Worm (Caenorhabditis elegans): Measurements from ENCODE around the gene cysl-2.

cysl-2 gene

DNA sequence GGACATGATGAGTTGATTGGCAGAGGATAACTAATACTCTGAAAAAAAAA, at the start of gene cysl-2:
TSS of gene cysl-2 (minus strand) at position 38 of the 50 bp plus-strand sequence.
- no peak for TF ChIP-seq lin-11 (tag; optimal IDR thresholded peaks at IDR 0.05)
- TF ChIP-seq ZK546.5 (tag; optimal IDR thresholded peaks at IDR 0.05) = no peak
- peak; percentile 61 for TF ChIP-seq ama-1 (optimal IDR thresholded peaks at IDR 0.05)
- no peak for TF ChIP-seq zag-1 (tag; optimal IDR thresholded peaks at IDR 0.05)
- TF ChIP-seq gmeb-1 (tag; optimal IDR thresholded peaks at IDR 0.05) = no peak

DNA sequence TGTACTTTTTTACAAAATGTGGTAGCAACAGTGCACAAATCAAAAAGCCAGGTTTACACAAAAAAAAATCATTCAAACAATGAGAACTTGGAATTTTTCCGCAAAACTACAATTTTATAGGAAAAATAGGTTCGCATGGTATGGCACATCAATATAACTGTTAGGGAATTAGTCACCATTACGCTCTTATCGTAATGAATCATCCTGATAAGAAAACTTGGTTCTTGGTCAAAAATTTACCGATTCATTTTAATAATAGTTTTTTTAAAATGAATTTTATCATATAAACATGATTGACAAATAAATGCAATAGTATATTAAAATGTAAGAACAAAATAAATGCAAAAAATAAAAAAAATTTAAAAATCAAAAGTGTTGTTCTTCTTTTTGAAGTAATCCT, 46.3 kb upstream of the cysl-2 start:
- TF ChIP-seq ztf-1 (GFP tag; conservative IDR thresholded peaks at IDR 0.05) (no peak), fos-1 (tag; optimal IDR thresholded peaks at IDR 0.05) (peak; percentile 84)

ce11 chrII:14537728-14538127, 43.5 kb upstream of the cysl-2 start, which contains the start of the genes clec-147 and C04H5.7:
TSS of gene clec-147 (minus strand) at chrII:14537828.
TSS of gene C04H5.7 (plus strand) at chrII:14537946.
- TF ChIP-seq nhr-23 (tag; optimal IDR thresholded peaks at IDR 0.05) (no peak), nhr-237 (tag; optimal IDR thresholded peaks at IDR 0.05) (no peak), ceh-82 (tag; optimal IDR thresholded peaks at IDR 0.05) (no peak), fos-1 (tag; optimal IDR thresholded peaks at IDR 0.05) (no peak), lin-13 (GFP tag; optimal IDR thresholded peaks at IDR 0.05) (no peak), snpc-4 (tag; optimal IDR thresholded peaks at IDR 0.05) (no peak)

DNA sequence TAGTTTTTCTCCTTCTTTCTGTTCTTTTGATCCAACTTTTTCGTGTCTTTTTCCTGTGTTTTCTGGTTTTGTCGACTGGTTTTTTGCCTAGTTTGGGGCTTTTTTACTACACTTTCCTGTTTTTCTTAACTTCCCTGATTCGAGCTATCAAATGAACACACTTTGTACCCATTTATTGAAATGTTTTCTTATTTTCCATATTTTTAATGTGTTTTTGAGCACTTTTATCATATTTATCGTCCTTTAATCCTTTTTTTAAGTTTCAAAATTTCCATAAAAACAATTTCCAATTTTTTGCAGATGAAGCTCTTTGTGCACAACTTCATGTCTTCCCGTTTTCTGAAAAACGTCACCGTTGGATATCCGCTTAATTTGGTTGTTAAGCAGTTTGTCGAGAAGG, 39.7 kb upstream of the cysl-2 start, which contains the start of gene C04H5.1:
TSS of gene C04H5.1 (plus strand) at position 301 of the 400 bp plus-strand sequence.
- TF ChIP-seq lin-13 (GFP tag; optimal IDR thresholded peaks at IDR 0.05) = no peak
- TF ChIP-seq unc-62 (GFP tag; optimal IDR thresholded peaks at IDR 0.05) = no peak
- TF ChIP-seq nhr-25 (tag; optimal IDR thresholded peaks at IDR 0.05) = no peak
- TF ChIP-seq mab-5 (tag; optimal IDR thresholded peaks at IDR 0.05) = no peak
- no peak for TF ChIP-seq mbf-1 (tag; optimal IDR thresholded peaks at IDR 0.05)
- no peak for TF ChIP-seq sma-9 (GFP tag; optimal IDR thresholded peaks at IDR 0.05)
- TF ChIP-seq sma-9 (tag; optimal IDR thresholded peaks at IDR 0.05) = no peak
- TF ChIP-seq nhr-237 (tag; optimal IDR thresholded peaks at IDR 0.05) = no peak
- no peak for TF ChIP-seq nhr-21 (tag; optimal IDR thresholded peaks at IDR 0.05)
- TF ChIP-seq nhr-23 (tag; optimal IDR thresholded peaks at IDR 0.05) = no peak
- no peak for TF ChIP-seq ztf-4 (tag; optimal IDR thresholded peaks at IDR 0.05)

DNA sequence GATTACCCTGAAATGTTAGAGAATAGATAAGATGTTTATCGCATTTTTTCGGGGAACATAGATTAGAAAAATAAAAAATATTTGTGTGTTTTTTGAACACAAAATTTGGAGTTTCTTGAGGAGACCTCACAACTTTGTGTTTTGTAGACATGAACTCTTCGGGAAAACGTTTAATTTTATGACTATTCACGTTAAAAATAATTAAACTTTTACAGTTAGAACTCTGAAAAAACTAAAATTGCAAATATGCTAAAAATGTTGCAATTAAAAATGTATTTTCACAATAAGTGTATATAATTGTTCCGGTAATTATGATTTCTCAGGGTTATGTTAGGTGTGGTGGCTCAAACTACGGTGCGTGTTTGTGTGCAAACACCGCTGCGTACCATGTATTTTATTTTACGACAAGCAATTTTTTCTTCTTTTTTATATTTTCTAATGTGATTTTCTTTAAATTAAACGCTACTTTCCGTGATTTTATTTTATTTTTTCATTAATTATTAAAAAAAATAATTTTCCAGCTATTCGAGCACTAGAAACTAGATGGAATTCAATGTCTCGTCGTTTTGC, 34.1 kb upstream of the cysl-2 start, which contains the start of the genes F57C2.5 and spat-1:
TSS of gene F57C2.5 (minus strand) at position 7 of the 570 bp plus-strand sequence.
TSS of gene spat-1 (plus strand) at position 520 of the 570 bp plus-strand sequence.
- no peak for TF ChIP-seq nhr-11 (tag; optimal IDR thresholded peaks at IDR 0.05)
- no peak for TF ChIP-seq alr-1 (tag; optimal IDR thresholded peaks at IDR 0.05)
- no peak for TF ChIP-seq ztf-11 (tag; optimal IDR thresholded peaks at IDR 0.05)
- no peak for TF ChIP-seq sma-9 (GFP tag; optimal IDR thresholded peaks at IDR 0.05)
- no peak for TF ChIP-seq sma-9 (tag; optimal IDR thresholded peaks at IDR 0.05)
- no peak for TF ChIP-seq nhr-237 (tag; optimal IDR thresholded peaks at IDR 0.05)
- TF ChIP-seq nhr-23 (tag; optimal IDR thresholded peaks at IDR 0.05) = no peak
- TF ChIP-seq C34F6.9 (tag; optimal IDR thresholded peaks at IDR 0.05) = peak; percentile 81
- peak; percentile 88 for TF ChIP-seq unc-55 (GFP tag; optimal IDR thresholded peaks at IDR 0.05)
- peak; percentile 63 for TF ChIP-seq nhr-25 (tag; optimal IDR thresholded peaks at IDR 0.05)
- TF ChIP-seq nhr-12 (tag; optimal IDR thresholded peaks at IDR 0.05) = no peak
- no peak for TF ChIP-seq blmp-1 (tag; optimal IDR thresholded peaks at IDR 0.05; ENCODE audit: insufficient read depth)
- peak; percentile 65 for TF ChIP-seq lin-13 (GFP tag; optimal IDR thresholded peaks at IDR 0.05)
- TF ChIP-seq nhr-129 (tag; optimal IDR thresholded peaks at IDR 0.05) = peak; percentile 72
- TF ChIP-seq ztf-1 (GFP tag; conservative IDR thresholded peaks at IDR 0.05) = no peak
- no peak for TF ChIP-seq mab-5 (tag; optimal IDR thresholded peaks at IDR 0.05)
- TF ChIP-seq zag-1 (tag; optimal IDR thresholded peaks at IDR 0.05) = no peak
- no peak for TF ChIP-seq lin-11 (tag; optimal IDR thresholded peaks at IDR 0.05)
- no peak for TF ChIP-seq R02D3.7 (tag; optimal IDR thresholded peaks at IDR 0.05)
- no peak for TF ChIP-seq ZK546.5 (tag; optimal IDR thresholded peaks at IDR 0.05)
- TF ChIP-seq dmd-4 (tag; optimal IDR thresholded peaks at IDR 0.05) = no peak
- no peak for TF ChIP-seq unc-62 (GFP tag; optimal IDR thresholded peaks at IDR 0.05)
- TF ChIP-seq elt-1 (tag; optimal IDR thresholded peaks at IDR 0.05) = no peak
- peak; percentile 84 for TF ChIP-seq sma-3 (GFP tag; optimal IDR thresholded peaks at IDR 0.05)
- peak; percentile 59 for TF ChIP-seq F13H6.1 (tag; optimal IDR thresholded peaks at IDR 0.05)
- no peak for TF ChIP-seq peb-1 (tag; optimal IDR thresholded peaks at IDR 0.05)
- peak; percentile 2 for TF ChIP-seq snpc-4 (tag; optimal IDR thresholded peaks at IDR 0.05)
- no peak for TF ChIP-seq ceh-16 (tag; optimal IDR thresholded peaks at IDR 0.05)
- TF ChIP-seq crh-2 (tag; optimal IDR thresholded peaks at IDR 0.05) = peak; percentile 70
- TF ChIP-seq mdl-1 (tag; optimal IDR thresholded peaks at IDR 0.05) = no peak
- no peak for TF ChIP-seq aly-2 (tag; optimal IDR thresholded peaks at IDR 0.05)
- no peak for TF ChIP-seq nhr-6 (tag; optimal IDR thresholded peaks at IDR 0.05)
- TF ChIP-seq mbf-1 (tag; optimal IDR thresholded peaks at IDR 0.05) = no peak
- TF ChIP-seq lin-39 (tag; optimal IDR thresholded peaks at IDR 0.05) = no peak
- TF ChIP-seq skn-1 (tag; optimal IDR thresholded peaks at IDR 0.05) = no peak
- TF ChIP-seq ama-1 (optimal IDR thresholded peaks at IDR 0.05) = no peak
- TF ChIP-seq nhr-77 (tag; optimal IDR thresholded peaks at IDR 0.05) = no peak
- no peak for TF ChIP-seq sem-4 (tag; optimal IDR thresholded peaks at IDR 0.05)
- TF ChIP-seq nhr-21 (tag; optimal IDR thresholded peaks at IDR 0.05) = no peak
- peak; percentile 82 to 98 for TF ChIP-seq lsy-2 (tag; optimal IDR thresholded peaks at IDR 0.05)
- TF ChIP-seq Y55F3AM.14 (GFP tag; optimal IDR thresholded peaks at IDR 0.05) = no peak
- TF ChIP-seq gmeb-1 (tag; optimal IDR thresholded peaks at IDR 0.05) = peak; percentile 33

Data from whole organism, L2 larva.